Fruit fly (Drosophila melanogaster) S2 (cell line): ENCODE measurements around the gene CG31835.

Experiments
- CG8478 ChIP-seq: fragments of >200 bp; optimal IDR thresholded peaks from 2 replicates; lab custom pipeline; 2018
- CTCF ChIP-seq, 2 experiments: fragments of >200 bp; optimal IDR thresholded peaks; 2 replicates each; lab custom pipeline; 2018

dm6 chr2L:14688922-14689711, 46.5 kb upstream of the CG31835 start, which contains the start of gene osp:
- TF ChIP-seq CTCF (optimal IDR thresholded peaks at IDR 0.05; lab: Kevin White, UChicago) (no peak), CG8478 (no peak)
